Worm (Caenorhabditis elegans): ENCODE measurements around the gene srbc-45.

DNA sequence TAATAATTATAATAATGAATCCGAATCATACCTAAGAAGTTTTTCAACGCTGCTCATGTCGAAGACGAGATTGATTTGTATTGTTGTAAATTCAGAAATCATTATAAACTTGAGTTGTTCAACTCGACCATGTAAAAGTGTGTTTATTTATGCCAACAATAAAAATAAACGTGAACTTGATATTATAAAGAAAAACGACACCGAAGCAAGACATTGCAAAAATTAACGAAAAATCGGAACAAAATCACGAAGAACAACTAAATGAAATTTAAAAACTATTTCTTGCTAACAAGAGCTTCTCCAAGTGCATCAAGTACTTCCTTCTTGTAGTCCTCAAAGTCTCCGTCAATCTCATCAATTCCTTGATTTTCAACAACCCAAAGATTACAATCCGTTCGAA, 42.5 kb upstream of the srbc-45 start, which contains the start of gene F18E2.15:
- TF ChIP-seq elt-3 (tag; optimal IDR thresholded peaks at IDR 0.05) (no peak), jun-1 (tag; optimal IDR thresholded peaks at IDR 0.05) (no peak), ama-1 (optimal IDR thresholded peaks at IDR 0.05) (no peak), nhr-237 (tag; optimal IDR thresholded peaks at IDR 0.05) (no peak), skn-1 (tag; optimal IDR thresholded peaks at IDR 0.05) (no peak), hlh-4 (tag; optimal IDR thresholded peaks at IDR 0.05) (no peak), ztf-4 (tag; optimal IDR thresholded peaks at IDR 0.05) (no peak)
